Worm (Caenorhabditis elegans) whole organism, young adult: ENCODE data around the gene F59E11.5.

Source experiments
- F49E8.2 ChIP-seq: sonication (generic microtip); optimal IDR thresholded peaks from 3 replicates; lab custom pipeline; 2017; ENCODE audit warnings: missing genetic modification characterization, mild to moderate bottlenecking, missing compliant biosample characterization, antibody characterized with exemption, moderate library complexity; ENCODE audit not compliant: insufficient read depth
- ceh-40 ChIP-seq: fragments of 200-800 bp; sonication (Bioruptor generic); IDR thresholded peaks from 2 replicates; pipeline ENCODE4 v1.3.6; 2022; ENCODE audit warnings: missing genetic modification characterization, missing compliant biosample characterization
- die-1 ChIP-seq: sonication (generic microtip); optimal IDR thresholded peaks from 2 replicates; lab custom pipeline; 2016; ENCODE audit warnings: missing genotype, mild to moderate bottlenecking, missing genetic modification characterization, missing compliant biosample characterization
- egl-44 ChIP-seq: fragments of 200-800 bp; sonication (Bioruptor generic); IDR thresholded peaks from 2 replicates; pipeline ENCODE4 v1.3.6; 2022; ENCODE audit warnings: missing genetic modification reagents, missing genetic modification characterization, missing compliant biosample characterization
- hlh-12 ChIP-seq: sonication (generic microtip); optimal IDR thresholded peaks from 2 replicates; lab custom pipeline; 2016; ENCODE audit warnings: missing genetic modification characterization, missing compliant biosample characterization
- hmg-1.2 ChIP-seq: fragments of 200-800 bp; sonication (Bioruptor generic); IDR thresholded peaks from 2 replicates; pipeline ENCODE4 v1.3.6; 2022; ENCODE audit warnings: missing genetic modification reagents, missing genetic modification characterization, missing compliant biosample characterization
- mxl-1 ChIP-seq: sonication (generic microtip); optimal IDR thresholded peaks from 2 replicates; lab custom pipeline; 2016; ENCODE audit warnings: missing genetic modification characterization, missing compliant biosample characterization
- nfyb-1 ChIP-seq: fragments of 200-800 bp; sonication (Bioruptor generic); IDR thresholded peaks from 2 replicates; pipeline ENCODE4 v1.3.6; 2022; ENCODE audit warnings: missing genetic modification reagents, missing genetic modification characterization, missing compliant biosample characterization
- unc-62 ChIP-seq: fragments of 150-350 bp; optimal IDR thresholded peaks from 2 replicates; lab custom pipeline; 2014; ENCODE audit warnings: missing biosample characterization, missing genetic modification reagents, missing genetic modification characterization
- ztf-28 ChIP-seq: fragments of 200-800 bp; sonication (Bioruptor generic); IDR thresholded peaks from 2 replicates; pipeline ENCODE4 v1.3.6; 2022; ENCODE audit warnings: missing genetic modification reagents, missing genetic modification characterization, missing compliant biosample characterization

ce11 chrV:9001175-9001574, 6.3 kb downstream of the F59E11.5 start, which contains the start of gene F59E11.2:
- TF ChIP-seq ceh-40 (GFP tag; lab: Robert Waterston, UW) (no peak), hlh-12 (tag; lab: Kevin White, UChicago) (no peak), unc-62 (GFP tag; lab: Kevin White, UChicago) (no peak), die-1 (tag; lab: Kevin White, UChicago) (no peak), F49E8.2 (no peak), egl-44 (GFP tag; lab: Robert Waterston, UW) (no peak), nfyb-1 (GFP tag; lab: Robert Waterston, UW) (no peak), mxl-1 (no peak), hmg-1.2 (GFP tag; lab: Robert Waterston, UW) (no peak), ztf-28 (no peak)
